Worm (Caenorhabditis elegans): ENCODE results near the gene rps-3.

- TF ChIP-seq aly-2 (tag; optimal IDR thresholded peaks at IDR 0.05) (no peak), unc-130 (GFP tag; optimal IDR thresholded peaks at IDR 0.05) (peak; percentile 4)
Measured at ce11 chrIII:6210215-6210822, 3.7 kb downstream of the rps-3 start.
